Fruit fly (Drosophila melanogaster) whole organism, embryonic: ENCODE measurements around the gene CG14270.

Experiments used
- ATbp ChIP-seq: fragments of 200-800 bp; sonication (Bioruptor generic); optimal IDR thresholded peaks from 2 replicates; lab custom pipeline; 2017; ENCODE audit warnings: missing biosample characterization, mild to moderate bottlenecking, missing genetic modification characterization, missing genetic modification reagents
- Adf1 ChIP-seq: fragments of 200-800 bp; sonication (Bioruptor generic); IDR thresholded peaks from 2 replicates; pipeline ENCODE4 v1.3.6; 2022; ENCODE audit warnings: missing biosample characterization, missing genetic modification characterization
- B-H1 ChIP-seq: fragments of 200-800 bp; sonication (Bioruptor generic); IDR thresholded peaks from 3 replicates; pipeline ENCODE4 v1.3.6; 2022; ENCODE audit warnings: missing biosample characterization, missing genetic modification characterization
- BtbVII ChIP-seq: fragments of 200-800 bp; sonication (Bioruptor generic); optimal IDR thresholded peaks from 3 replicates; lab custom pipeline; 2017; ENCODE audit warnings: missing biosample characterization, mild to moderate bottlenecking, missing genetic modification characterization
- CG10274 ChIP-seq: fragments of 200-800 bp; sonication (Bioruptor generic); optimal IDR thresholded peaks from 3 replicates; lab custom pipeline; 2017; ENCODE audit warnings: missing biosample characterization, mild to moderate bottlenecking, missing genetic modification characterization
- CG10366 ChIP-seq: fragments of 200-800 bp; sonication (Bioruptor generic); IDR thresholded peaks from 2 replicates; pipeline ENCODE4 v1.3.6; 2022; ENCODE audit warnings: missing biosample characterization, missing genetic modification characterization
- CG1233 ChIP-seq: fragments of 200-800 bp; sonication (Bioruptor generic); optimal IDR thresholded peaks from 4 replicates; lab custom pipeline; 2018; ENCODE audit warnings: missing biosample characterization, mild to moderate bottlenecking, missing genetic modification characterization
- CG12391 ChIP-seq: fragments of 200-800 bp; sonication (Bioruptor generic); optimal IDR thresholded peaks from 3 replicates; lab custom pipeline; 2018; ENCODE audit warnings: missing biosample characterization, mild to moderate bottlenecking, missing genetic modification characterization, moderate library complexity
- CG15269 ChIP-seq: fragments of 200-800 bp; sonication (Bioruptor generic); optimal IDR thresholded peaks from 2 replicates; lab custom pipeline; 2018; ENCODE audit warnings: missing biosample characterization, mild to moderate bottlenecking, missing genetic modification characterization, moderate library complexity
- CG1603 ChIP-seq: fragments of 200-800 bp; sonication (Bioruptor generic); optimal IDR thresholded peaks from 2 replicates; lab custom pipeline; 2019; ENCODE audit warnings: missing biosample characterization, mild to moderate bottlenecking, missing genetic modification characterization, moderate library complexity
- CG1647 ChIP-seq: fragments of 200-800 bp; sonication (Bioruptor generic); optimal IDR thresholded peaks from 3 replicates; lab custom pipeline; 2016; ENCODE audit warnings: missing biosample characterization, missing genetic modification characterization
- CG16779 ChIP-seq: fragments of 200-800 bp; sonication (Bioruptor generic); IDR thresholded peaks from 2 replicates; pipeline ENCODE4 v1.3.6; 2022; ENCODE audit warnings: missing biosample characterization, missing genetic modification characterization
- CG16815 ChIP-seq: fragments of 200-800 bp; sonication (Bioruptor generic); optimal IDR thresholded peaks from 3 replicates; lab custom pipeline; 2017; ENCODE audit warnings: missing biosample characterization, mild to moderate bottlenecking, missing genetic modification characterization
- CG17829 ChIP-seq: fragments of 200-800 bp; optimal IDR thresholded peaks from 2 replicates; lab custom pipeline; 2019; ENCODE audit warnings: missing biosample characterization, mild to moderate bottlenecking, missing genetic modification characterization, moderate library complexity
- CG18011 ChIP-seq: fragments of 200-800 bp; sonication (Bioruptor generic); optimal IDR thresholded peaks from 2 replicates; lab custom pipeline; 2017; ENCODE audit warnings: missing biosample characterization, missing genetic modification characterization, mild to moderate bottlenecking, moderate library complexity, missing genotype
- CG2116 ChIP-seq: fragments of 200-800 bp; sonication (Bioruptor generic); optimal IDR thresholded peaks from 3 replicates; lab custom pipeline; 2018; ENCODE audit warnings: missing biosample characterization, mild to moderate bottlenecking, missing genetic modification characterization
- CG30403 ChIP-seq: fragments of 200-800 bp; sonication (Bioruptor generic); optimal IDR thresholded peaks from 3 replicates; lab custom pipeline; 2016; ENCODE audit warnings: missing biosample characterization, missing genetic modification characterization
- CG6254 ChIP-seq: fragments of 200-800 bp; sonication (Bioruptor generic); optimal IDR thresholded peaks from 3 replicates; lab custom pipeline; 2017; ENCODE audit warnings: mild to moderate bottlenecking, missing biosample characterization, missing genetic modification reagents, missing genetic modification characterization
- CG7372 ChIP-seq: fragments of 200-800 bp; sonication (Bioruptor generic); IDR thresholded peaks from 2 replicates; pipeline ENCODE4 v1.3.6; 2022; ENCODE audit warnings: missing biosample characterization, missing genetic modification characterization
- CG8388 ChIP-seq: fragments of 200-800 bp; sonication (Bioruptor generic); optimal IDR thresholded peaks from 2 replicates; lab custom pipeline; 2019; ENCODE audit warnings: missing biosample characterization, mild to moderate bottlenecking, missing genetic modification characterization, moderate library complexity
- CG8944 ChIP-seq: fragments of 200-800 bp; sonication (Bioruptor generic); optimal IDR thresholded peaks from 3 replicates; lab custom pipeline; 2016; ENCODE audit warnings: missing biosample characterization, missing genetic modification characterization
- Dip3 ChIP-seq: fragments of 200-800 bp; sonication (Bioruptor generic); optimal IDR thresholded peaks from 3 replicates; lab custom pipeline; 2016; ENCODE audit warnings: missing biosample characterization, missing genetic modification characterization
- E2f2 ChIP-seq: fragments of 200-800 bp; sonication (Bioruptor generic); IDR thresholded peaks from 2 replicates; pipeline ENCODE4 v1.3.6; 2022; ENCODE audit warnings: missing biosample characterization, missing genetic modification characterization
- Eip74EF ChIP-seq, 2 experiments: fragments of 200-800 bp in 1 of 2; fragments of >200 bp in 1 of 2; sonication (Bioruptor generic) in 1 of 2; optimal IDR thresholded peaks; 2 replicates each; lab custom pipeline; 2017 to 2019; ENCODE audit warnings: missing biosample characterization in 2 of 2, missing genetic modification characterization in 2 of 2, mild to moderate bottlenecking in 1 of 2, moderate library complexity in 1 of 2
- Hr3 ChIP-seq: fragments of 200-800 bp; sonication (Bioruptor generic); optimal IDR thresholded peaks from 3 replicates; lab custom pipeline; 2016; ENCODE audit warnings: missing biosample characterization, missing genetic modification characterization
- Lhr ChIP-seq: fragments of 200-800 bp; sonication (Bioruptor generic); optimal IDR thresholded peaks from 3 replicates; lab custom pipeline; 2017; ENCODE audit warnings: mild to moderate bottlenecking, missing biosample characterization, missing genetic modification reagents, missing genetic modification characterization
- MBD-R2 ChIP-seq: fragments of 200-800 bp; sonication (Bioruptor generic); IDR thresholded peaks from 2 replicates; pipeline ENCODE4 v1.3.6; 2022; ENCODE audit warnings: missing biosample characterization, missing genetic modification characterization
- Nf-YC ChIP-seq: fragments of 200-800 bp; optimal IDR thresholded peaks from 3 replicates; lab custom pipeline; 2019; ENCODE audit warnings: missing biosample characterization, mild to moderate bottlenecking, missing genetic modification characterization, moderate library complexity
- Sry-β ChIP-seq: fragments of 200-800 bp; sonication (Bioruptor generic); optimal IDR thresholded peaks from 2 replicates; lab custom pipeline; 2018; ENCODE audit warnings: missing biosample characterization, mild to moderate bottlenecking, missing genetic modification characterization, moderate library complexity
- Sry-δ ChIP-seq: fragments of 200-800 bp; sonication (Bioruptor generic); optimal IDR thresholded peaks from 2 replicates; lab custom pipeline; 2016; ENCODE audit warnings: missing biosample characterization, missing genetic modification characterization
- ase ChIP-seq: fragments of 200-800 bp; sonication (Bioruptor generic); IDR thresholded peaks from 3 replicates; pipeline ENCODE4 v1.3.6; 2022; ENCODE audit warnings: missing biosample characterization, missing genetic modification characterization
- cato ChIP-seq: fragments of 200-800 bp; sonication (Bioruptor generic); optimal IDR thresholded peaks from 2 replicates; lab custom pipeline; 2016; ENCODE audit warnings: missing biosample characterization, missing genetic modification characterization, borderline replicate concordance
- cg ChIP-seq: fragments of 200-800 bp; sonication (Bioruptor generic); optimal IDR thresholded peaks from 3 replicates; lab custom pipeline; 2019; ENCODE audit warnings: missing biosample characterization, mild to moderate bottlenecking, missing genetic modification characterization, moderate library complexity
- chinmo ChIP-seq: fragments of 200-800 bp; sonication (Bioruptor generic); IDR thresholded peaks from 4 replicates; pipeline ENCODE4 v1.3.6; 2022; ENCODE audit warnings: missing biosample characterization, missing genetic modification characterization; ENCODE audit not compliant: partially characterized antibody
- da ChIP-seq: fragments of 200-800 bp; sonication (Bioruptor generic); optimal IDR thresholded peaks from 2 replicates; lab custom pipeline; 2016; ENCODE audit warnings: missing biosample characterization, missing genetic modification characterization
- dysf ChIP-seq: fragments of 200-800 bp; sonication (Bioruptor generic); IDR thresholded peaks from 3 replicates; pipeline ENCODE4 v1.3.6; 2022; ENCODE audit warnings: missing biosample characterization, missing genetic modification characterization
- eyg ChIP-seq: fragments of 200-800 bp; sonication (Bioruptor generic); optimal IDR thresholded peaks from 3 replicates; lab custom pipeline; 2016; ENCODE audit warnings: missing biosample characterization, missing genetic modification characterization
- fd64A ChIP-seq: fragments of 200-800 bp; sonication (Bioruptor generic); optimal IDR thresholded peaks from 3 replicates; lab custom pipeline; 2018; ENCODE audit warnings: missing biosample characterization, mild to moderate bottlenecking, missing genetic modification characterization
- gfzf ChIP-seq: fragments of 200-800 bp; sonication (Bioruptor generic); optimal IDR thresholded peaks from 2 replicates; lab custom pipeline; 2016; ENCODE audit warnings: missing biosample characterization, mild to moderate bottlenecking, missing genetic modification characterization, moderate library complexity
- hb ChIP-seq: fragments of 200-800 bp; sonication (Bioruptor generic); IDR thresholded peaks from 3 replicates; pipeline ENCODE4 v1.3.6; 2022; ENCODE audit warnings: missing biosample characterization, missing genetic modification characterization; ENCODE audit not compliant: partially characterized antibody
- kni ChIP-seq: fragments of 200-800 bp; sonication (Bioruptor generic); optimal IDR thresholded peaks from 3 replicates; lab custom pipeline; 2017; ENCODE audit warnings: mild to moderate bottlenecking, missing biosample characterization, missing genetic modification reagents, missing genetic modification characterization
- org-1 ChIP-seq: fragments of 200-800 bp; sonication (Bioruptor generic); optimal IDR thresholded peaks from 2 replicates; lab custom pipeline; 2017; ENCODE audit warnings: missing biosample characterization, missing genetic modification characterization
- pita ChIP-seq: fragments of 200-800 bp; sonication (Bioruptor generic); optimal IDR thresholded peaks from 2 replicates; lab custom pipeline; 2017; ENCODE audit warnings: missing biosample characterization, mild to moderate bottlenecking, missing genetic modification characterization
- pum ChIP-seq: fragments of 200-800 bp; sonication (Bioruptor generic); optimal IDR thresholded peaks from 2 replicates; lab custom pipeline; 2016; ENCODE audit warnings: missing biosample characterization, missing genetic modification characterization
- row ChIP-seq: fragments of 200-800 bp; sonication (Bioruptor generic); IDR thresholded peaks from 3 replicates; pipeline ENCODE4 v1.3.6; 2022; ENCODE audit warnings: missing biosample characterization, missing genetic modification characterization
- seq ChIP-seq: fragments of 200-800 bp; sonication (Bioruptor generic); IDR thresholded peaks from 2 replicates; pipeline ENCODE4 v1.3.6; 2022; ENCODE audit warnings: missing biosample characterization, missing genetic modification characterization
- slp2 ChIP-seq: fragments of 200-800 bp; sonication (Bioruptor generic); optimal IDR thresholded peaks from 2 replicates; lab custom pipeline; 2016; ENCODE audit warnings: missing biosample characterization, missing genetic modification characterization
- sr ChIP-seq: fragments of 200-800 bp; sonication (Bioruptor generic); IDR thresholded peaks from 3 replicates; pipeline ENCODE4 v1.3.6; 2022; ENCODE audit warnings: missing biosample characterization, missing genetic modification characterization
- sug ChIP-seq: fragments of 200-800 bp; optimal IDR thresholded peaks from 2 replicates; lab custom pipeline; 2019; ENCODE audit warnings: missing biosample characterization, mild to moderate bottlenecking, missing genetic modification characterization, moderate library complexity
- tio ChIP-seq: fragments of 200-800 bp; sonication (Bioruptor generic); optimal IDR thresholded peaks from 2 replicates; lab custom pipeline; 2017; ENCODE audit warnings: missing biosample characterization, missing genetic modification characterization, inconsistent platforms
- tx ChIP-seq: fragments of 200-800 bp; sonication (Bioruptor generic); optimal IDR thresholded peaks from 2 replicates; lab custom pipeline; 2016; ENCODE audit warnings: missing biosample characterization, missing genetic modification characterization

The CG14270 gene

dm6 chrX:3476009-3476408, 9.2 kb downstream of the CG14270 start (continued):
- TF ChIP-seq B-H1 (GFP tag; lab: Robert Waterston, UW) (0 out of 3 replicates have a peak, but pooled peaks have one; percentile 17), cg (GFP tag; lab: Kevin White, UChicago) (no peak), Nf-YC (no peak), cato (GFP tag; lab: Kevin White, UChicago) (no peak), gfzf (GFP tag; lab: Kevin White, UChicago) (no peak), Dip3 (GFP tag; lab: Kevin White, UChicago) (no peak), chinmo (GFP tag; lab: Robert Waterston, UW) (no peak), dysf (no peak), hb (GFP tag; lab: Robert Waterston, UW) (no peak), sug (tag; lab: Kevin White, UChicago) (no peak), Lhr (GFP tag; lab: Kevin White, UChicago) (no peak), CG17829 (tag; lab: Kevin White, UChicago) (peak; percentile 32), kni (GFP tag; lab: Kevin White, UChicago) (no peak), slp2 (GFP tag; lab: Kevin White, UChicago) (peak; percentile 9), CG7372 (GFP tag; lab: Robert Waterston, UW) (no peak), Sry-δ (no peak), CG15269 (peak; percentile 39), BtbVII (GFP tag; lab: Kevin White, UChicago) (no peak), CG30403 (GFP tag; lab: Kevin White, UChicago) (peak; percentile 49), Adf1 (GFP tag; lab: Robert Waterston, UW) (no peak), pum (GFP tag; lab: Kevin White, UChicago) (peak; percentile 6), sr (GFP tag; lab: Robert Waterston, UW) (no peak), tx (no peak), CG10274 (GFP tag; lab: Kevin White, UChicago) (no peak), CG1233 (GFP tag; lab: Kevin White, UChicago) (no peak), Eip74EF (GFP tag; optimal IDR thresholded peaks at IDR 0.05; lab: Kevin White, UChicago) (peak in 1 of 2 experiments; percentile 19), Hr3 (no peak), CG6254 (GFP tag; lab: Kevin White, UChicago) (peak; percentile 4), CG1603 (tag; lab: Kevin White, UChicago) (peak; percentile 45), tio (peak; percentile 58), CG10366 (GFP tag; lab: Robert Waterston, UW) (peak; percentile 44; the same call in 1 of the 2 replicates), org-1 (GFP tag; lab: Kevin White, UChicago) (no peak), row (GFP tag; lab: Robert Waterston, UW) (peak; percentile 49; the same call in 2 of the 3 replicates), ase (GFP tag; lab: Robert Waterston, UW) (no peak), ATbp (GFP tag; lab: Kevin White, UChicago) (peak; percentile 21), pita (no peak), E2f2 (GFP tag; lab: Robert Waterston, UW) (peak; percentile 26; the same call in 1 of the 2 replicates), MBD-R2 (no peak), CG16779 (GFP tag; lab: Robert Waterston, UW) (no peak), CG18011 (GFP tag; lab: Kevin White, UChicago) (no peak), CG8944 (no peak), CG16815 (GFP tag; lab: Kevin White, UChicago) (peak; percentile 7), fd64A (GFP tag; lab: Kevin White, UChicago) (no peak), seq (GFP tag; lab: Robert Waterston, UW) (no peak), CG8388 (GFP tag; lab: Kevin White, UChicago) (peak; percentile 38), eyg (GFP tag; lab: Kevin White, UChicago) (no peak), CG2116 (no peak), CG12391 (peak; percentile 52), CG1647 (GFP tag; lab: Kevin White, UChicago) (peak; percentile 3), da (no peak), Sry-β (GFP tag; lab: Kevin White, UChicago) (no peak)
